Worm (Caenorhabditis elegans) whole organism, L2 larva: ENCODE data around the gene srab-25.

Experiments
- F13H6.1 ChIP-seq: sonication (generic microtip); optimal IDR thresholded peaks from 2 replicates; lab custom pipeline; 2016; ENCODE audit warnings: missing genetic modification characterization, missing compliant biosample characterization
- R02D3.7 ChIP-seq: fragments of 150-350 bp; optimal IDR thresholded peaks from 2 replicates; lab custom pipeline; 2014; ENCODE audit warnings: missing biosample characterization, missing genetic modification characterization
- Y55F3AM.14 ChIP-seq: fragments of 200-800 bp; sonication (Bioruptor generic); optimal IDR thresholded peaks from 2 replicates; lab custom pipeline; 2018; ENCODE audit warnings: mild to moderate bottlenecking, missing genetic modification characterization, missing compliant biosample characterization
- alr-1 ChIP-seq: fragments of 150-350 bp; optimal IDR thresholded peaks from 2 replicates; lab custom pipeline; 2014; ENCODE audit warnings: missing biosample characterization, missing genetic modification characterization
- aly-2 ChIP-seq: fragments of 150-350 bp; optimal IDR thresholded peaks from 2 replicates; lab custom pipeline; 2014; ENCODE audit warnings: missing biosample characterization, missing genetic modification characterization
- ama-1 ChIP-seq: fragments of 150-350 bp; optimal IDR thresholded peaks from 2 replicates; lab custom pipeline; 2018; ENCODE audit warnings: inconsistent platforms
- blmp-1 ChIP-seq: sonication (generic microtip); optimal IDR thresholded peaks from 2 replicates; lab custom pipeline; 2017; ENCODE audit warnings: missing genetic modification characterization, mild to moderate bottlenecking, missing compliant biosample characterization, antibody characterized with exemption, moderate library complexity; ENCODE audit not compliant: insufficient read depth
- ceh-16 ChIP-seq: fragments of 150-350 bp; optimal IDR thresholded peaks from 2 replicates; lab custom pipeline; 2014; ENCODE audit warnings: missing biosample characterization, missing genetic modification characterization
- ceh-82 ChIP-seq: fragments of 150-350 bp; optimal IDR thresholded peaks from 2 replicates; lab custom pipeline; 2014; ENCODE audit warnings: missing biosample characterization, missing genetic modification characterization
- crh-2 ChIP-seq: sonication (generic microtip); optimal IDR thresholded peaks from 2 replicates; lab custom pipeline; 2017; ENCODE audit warnings: missing biosample characterization, missing genetic modification characterization
- dmd-4 ChIP-seq: sonication (generic microtip); optimal IDR thresholded peaks from 2 replicates; lab custom pipeline; 2017; ENCODE audit warnings: missing biosample characterization, missing genetic modification characterization
- egl-27 ChIP-seq: sonication (generic microtip); optimal IDR thresholded peaks from 3 replicates; lab custom pipeline; 2017; ENCODE audit warnings: missing biosample characterization, missing genetic modification reagents, missing genetic modification characterization
- elt-3 ChIP-seq: sonication (generic microtip); optimal IDR thresholded peaks from 2 replicates; lab custom pipeline; 2017; ENCODE audit warnings: missing biosample characterization, missing genetic modification characterization
- fos-1 ChIP-seq: fragments of 150-350 bp; optimal IDR thresholded peaks from 2 replicates; lab custom pipeline; 2014; ENCODE audit warnings: missing biosample characterization, missing genetic modification characterization
- gmeb-1 ChIP-seq: fragments of 150-350 bp; optimal IDR thresholded peaks from 2 replicates; lab custom pipeline; 2014; ENCODE audit warnings: missing biosample characterization, missing genetic modification characterization
- lin-11 ChIP-seq: fragments of 150-350 bp; sonication (generic microtip); optimal IDR thresholded peaks from 2 replicates; lab custom pipeline; 2014; ENCODE audit warnings: missing biosample characterization, missing genetic modification characterization, inconsistent platforms, mixed read lengths
- lin-13 ChIP-seq: fragments of 150-350 bp; optimal IDR thresholded peaks from 2 replicates; lab custom pipeline; 2014; ENCODE audit warnings: missing biosample characterization, missing genetic modification reagents, missing genetic modification characterization
- lsy-2 ChIP-seq, 2 experiments: fragments of 150-350 bp in 1 of 2; sonication (generic microtip) in 1 of 2; optimal IDR thresholded peaks; 2 replicates each; lab custom pipeline; 2014 to 2017; ENCODE audit warnings: missing biosample characterization in 2 of 2, missing genetic modification characterization in 2 of 2
- mbf-1 ChIP-seq: sonication (generic microtip); optimal IDR thresholded peaks from 2 replicates; lab custom pipeline; 2017; ENCODE audit warnings: missing biosample characterization, missing genetic modification characterization
- mdl-1 ChIP-seq, 2 experiments: fragments of 150-350 bp in 1 of 2; sonication (generic microtip) in 1 of 2; optimal IDR thresholded peaks; 2 replicates each; lab custom pipeline; 2017; ENCODE audit warnings: missing biosample characterization in 2 of 2, missing genetic modification characterization in 2 of 2
- nhr-11 ChIP-seq: fragments of 150-350 bp; optimal IDR thresholded peaks from 2 replicates; lab custom pipeline; 2014; ENCODE audit warnings: missing biosample characterization, missing genetic modification characterization
- nhr-12 ChIP-seq: fragments of 150-350 bp; optimal IDR thresholded peaks from 2 replicates; lab custom pipeline; 2014; ENCODE audit warnings: missing biosample characterization, missing genetic modification characterization
- nhr-129 ChIP-seq: fragments of 150-350 bp; optimal IDR thresholded peaks from 2 replicates; lab custom pipeline; 2014; ENCODE audit warnings: missing biosample characterization, missing genetic modification characterization
- nhr-21 ChIP-seq: fragments of 150-350 bp; optimal IDR thresholded peaks from 2 replicates; lab custom pipeline; 2014; ENCODE audit warnings: missing biosample characterization, missing genetic modification characterization
- nhr-23 ChIP-seq: fragments of 150-350 bp; optimal IDR thresholded peaks from 2 replicates; lab custom pipeline; 2014; ENCODE audit warnings: missing biosample characterization, missing genetic modification reagents, missing genetic modification characterization
- nhr-237 ChIP-seq: fragments of 150-350 bp; optimal IDR thresholded peaks from 2 replicates; lab custom pipeline; 2014; ENCODE audit warnings: missing biosample characterization, missing genetic modification characterization
- nhr-6 ChIP-seq: fragments of 150-350 bp; optimal IDR thresholded peaks from 2 replicates; lab custom pipeline; 2014; ENCODE audit warnings: missing biosample characterization, missing genetic modification characterization
- nhr-77 ChIP-seq: fragments of 150-350 bp; optimal IDR thresholded peaks from 2 replicates; lab custom pipeline; 2014; ENCODE audit warnings: missing biosample characterization, missing genetic modification characterization
- peb-1 ChIP-seq: fragments of 150-350 bp; optimal IDR thresholded peaks from 2 replicates; lab custom pipeline; 2014; ENCODE audit warnings: missing biosample characterization, missing genetic modification characterization
- sem-4 ChIP-seq: fragments of 150-350 bp; optimal IDR thresholded peaks from 2 replicates; lab custom pipeline; 2014; ENCODE audit warnings: missing biosample characterization, missing genetic modification reagents, missing genetic modification characterization
- skn-1 ChIP-seq: sonication (generic microtip); optimal IDR thresholded peaks from 2 replicates; lab custom pipeline; 2017; ENCODE audit warnings: missing biosample characterization, missing genetic modification characterization
- snpc-4 ChIP-seq: fragments of 150-350 bp; optimal IDR thresholded peaks from 2 replicates; lab custom pipeline; 2014; ENCODE audit warnings: missing biosample characterization, missing genetic modification characterization
- unc-39 ChIP-seq: fragments of 150-350 bp; optimal IDR thresholded peaks from 2 replicates; lab custom pipeline; 2014; ENCODE audit warnings: missing biosample characterization, missing genetic modification characterization
- unc-55 ChIP-seq: fragments of 150-350 bp; sonication (generic microtip); optimal IDR thresholded peaks from 3 replicates; lab custom pipeline; 2014; ENCODE audit warnings: missing biosample characterization, missing genetic modification reagents, missing genetic modification characterization
- unc-62 ChIP-seq: fragments of 150-350 bp; optimal IDR thresholded peaks from 2 replicates; lab custom pipeline; 2014; ENCODE audit warnings: missing biosample characterization, missing genetic modification reagents, missing genetic modification characterization
- ztf-4 ChIP-seq: fragments of 150-350 bp; optimal IDR thresholded peaks from 2 replicates; lab custom pipeline; 2014; ENCODE audit warnings: missing biosample characterization, missing genetic modification characterization

Gene srab-25

DNA sequence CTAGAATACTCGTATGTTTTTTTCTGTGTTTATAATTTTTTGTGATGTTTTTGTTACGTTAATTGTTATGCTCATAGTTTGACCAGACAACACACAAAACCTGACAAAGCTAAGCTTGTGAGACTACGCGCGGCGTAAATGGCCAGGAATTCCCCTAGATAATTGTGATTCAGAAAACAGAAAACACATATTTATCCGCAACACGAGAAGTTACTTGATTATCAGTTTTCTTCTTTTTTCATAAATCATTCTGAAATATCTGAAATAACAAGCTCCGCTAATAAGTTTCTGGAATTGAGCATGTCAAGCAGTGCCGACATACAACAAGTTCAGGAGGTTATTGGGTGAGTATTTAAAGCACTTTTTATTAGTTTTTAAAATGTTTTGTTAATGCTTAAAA, 30.1 kb downstream of the srab-25 start, which contains the start of gene srw-100:
srw-100 (plus strand) TSS at position 301 of the 400 bp plus-strand sequence.
- no peak for TF ChIP-seq egl-27 (tag; lab: Kevin White, UChicago)
- TF ChIP-seq nhr-23, result no peak
- TF ChIP-seq dmd-4 (tag; lab: Kevin White, UChicago), result no peak
- TF ChIP-seq nhr-11 (tag; lab: Kevin White, UChicago), result no peak
- no peak for TF ChIP-seq sem-4 (tag; lab: Kevin White, UChicago)
- TF ChIP-seq unc-39 (tag; lab: Kevin White, UChicago), result no peak
- no peak for TF ChIP-seq ama-1 (lab: Kevin White, UChicago)

DNA sequence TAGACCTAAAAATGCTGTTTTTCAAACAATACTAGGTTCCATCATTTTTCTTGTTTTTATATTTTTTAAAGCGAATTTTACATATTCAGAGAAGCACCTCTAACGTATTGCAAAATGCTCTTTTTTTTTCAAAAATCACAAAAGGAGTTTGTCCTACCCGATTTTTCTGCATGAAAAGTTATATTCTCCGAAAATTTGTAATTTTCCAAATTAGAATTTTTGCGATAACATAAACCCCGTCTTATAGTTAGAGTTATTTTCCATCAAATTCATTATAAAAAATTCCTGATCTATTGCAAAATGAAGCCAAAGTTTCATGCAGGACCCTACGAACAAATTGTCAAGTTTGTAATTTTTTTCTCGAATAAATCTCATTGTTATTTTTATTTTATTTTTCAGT, 32.5 kb downstream of the srab-25 start, which contains the start of gene srw-99:
srw-99 (plus strand) TSS at position 301 of the 400 bp plus-strand sequence.
- TF ChIP-seq Y55F3AM.14 (GFP tag; lab: Kevin White, UChicago) (no peak), ama-1 (lab: Kevin White, UChicago) (no peak), nhr-129 (no peak), lin-13 (GFP tag; lab: Kevin White, UChicago) (no peak), dmd-4 (tag; lab: Kevin White, UChicago) (no peak), ceh-16 (tag; lab: Kevin White, UChicago) (no peak), nhr-77 (tag; lab: Kevin White, UChicago) (no peak), unc-55 (GFP tag; lab: Kevin White, UChicago) (no peak), nhr-12 (tag; lab: Kevin White, UChicago) (no peak), fos-1 (tag; lab: Kevin White, UChicago) (no peak), ztf-4 (tag; lab: Kevin White, UChicago) (no peak), alr-1 (tag; lab: Kevin White, UChicago) (no peak), aly-2 (no peak), mbf-1 (tag; lab: Kevin White, UChicago) (no peak), skn-1 (tag; lab: Kevin White, UChicago) (no peak), nhr-11 (tag; lab: Kevin White, UChicago) (no peak)
- TF ChIP-seq, all 48 proteins: peak for 0

- TF ChIP-seq sem-4 (tag; lab: Kevin White, UChicago), result no peak
- no peak for TF ChIP-seq lin-11
- TF ChIP-seq mbf-1 (tag; lab: Kevin White, UChicago), result no peak
- TF ChIP-seq lsy-2 (tag; optimal IDR thresholded peaks at IDR 0.05; lab: Kevin White, UChicago), result no peak
- no peak for TF ChIP-seq lin-13 (GFP tag; lab: Kevin White, UChicago)
- TF ChIP-seq nhr-23, result no peak
- no peak for TF ChIP-seq ceh-82 (tag; lab: Kevin White, UChicago)
- TF ChIP-seq snpc-4 (tag; lab: Kevin White, UChicago), result no peak
- no peak for TF ChIP-seq fos-1 (tag; lab: Kevin White, UChicago)
- TF ChIP-seq mdl-1 (tag; optimal IDR thresholded peaks at IDR 0.05; lab: Kevin White, UChicago), result no peak
- no peak for TF ChIP-seq egl-27 (tag; lab: Kevin White, UChicago)
- TF ChIP-seq Y55F3AM.14 (GFP tag; lab: Kevin White, UChicago), result no peak
- TF ChIP-seq blmp-1 (tag; lab: Kevin White, UChicago), result no peak
- TF ChIP-seq peb-1 (tag; lab: Kevin White, UChicago), result no peak
- TF ChIP-seq elt-3 (tag; lab: Kevin White, UChicago), result no peak
- no peak for TF ChIP-seq ztf-4 (tag; lab: Kevin White, UChicago)
These were observed 39.3 kb downstream of the srab-25 start, which contains the start of gene srw-90 for ce11 chrV:1701584-1702101. srw-90 (plus strand) TSS chrV:1702051.

DNA sequence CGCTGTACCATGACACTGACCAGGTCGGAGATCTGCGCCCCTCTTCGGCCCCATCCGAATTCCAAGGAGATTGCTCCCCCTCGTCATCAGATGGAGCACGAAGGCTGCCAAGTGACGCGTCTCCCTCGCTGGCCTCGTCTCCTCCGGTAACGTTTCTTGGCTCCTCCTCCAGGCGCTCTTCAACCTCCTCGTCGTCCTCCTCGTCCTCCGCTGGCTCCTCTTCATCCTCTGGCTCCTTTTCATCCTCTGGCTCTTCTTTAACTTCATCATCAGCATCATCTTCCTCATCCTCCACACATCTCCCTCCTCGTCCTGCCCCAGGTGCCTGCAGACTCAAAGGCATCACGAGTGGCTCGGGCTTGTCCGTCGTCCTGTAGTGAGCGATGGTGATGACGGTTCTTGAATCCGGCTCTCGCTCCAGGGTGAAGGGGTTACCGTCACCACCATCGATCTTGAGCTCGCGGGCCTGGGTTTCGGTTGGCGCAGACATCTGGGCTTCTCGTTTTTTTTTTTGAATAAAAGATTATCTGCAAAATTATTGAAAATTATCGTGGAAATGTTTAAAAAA, 41.7 kb downstream of the srab-25 start:
- TF ChIP-seq nhr-23 (no peak), nhr-21 (tag; lab: Kevin White, UChicago) (no peak), nhr-77 (tag; lab: Kevin White, UChicago) (no peak), aly-2 (no peak), unc-62 (GFP tag; lab: Kevin White, UChicago) (no peak), R02D3.7 (no peak), elt-3 (tag; lab: Kevin White, UChicago) (no peak), mdl-1 (tag; optimal IDR thresholded peaks at IDR 0.05; lab: Kevin White, UChicago) (no peak), fos-1 (tag; lab: Kevin White, UChicago) (no peak), F13H6.1 (tag; lab: Kevin White, UChicago) (no peak), peb-1 (tag; lab: Kevin White, UChicago) (no peak), crh-2 (tag; lab: Kevin White, UChicago) (no peak), dmd-4 (tag; lab: Kevin White, UChicago) (no peak), ama-1 (lab: Kevin White, UChicago) (no peak), nhr-237 (no peak), gmeb-1 (tag; lab: Kevin White, UChicago) (no peak), ceh-16 (tag; lab: Kevin White, UChicago) (no peak), nhr-6 (tag; lab: Kevin White, UChicago) (no peak)
